Worm (Caenorhabditis elegans) whole organism, late embryonic: ENCODE measurements around the gene F21D5.4.

ENCODE experiments used
- C38D4.7 ChIP-seq: fragments of 200-800 bp; sonication (Bioruptor generic); optimal IDR thresholded peaks from 2 replicates; lab custom pipeline; 2018; ENCODE audit warnings: mild to moderate bottlenecking, missing genetic modification characterization, moderate library complexity, missing compliant biosample characterization
- K02D7.2 ChIP-seq: sonication (generic microtip); optimal IDR thresholded peaks from 2 replicates; lab custom pipeline; 2017; ENCODE audit warnings: mild to moderate bottlenecking, missing genetic modification characterization, missing compliant biosample characterization
- K09A11.1 ChIP-seq: sonication (generic microtip); optimal IDR thresholded peaks from 2 replicates; lab custom pipeline; 2017; ENCODE audit warnings: antibody characterized with exemption, mild to moderate bottlenecking, missing genetic modification characterization, missing compliant biosample characterization; ENCODE audit not compliant: insufficient read depth
- Y22D7AL.16 ChIP-seq: sonication (generic microtip); optimal IDR thresholded peaks from 2 replicates; lab custom pipeline; 2016; ENCODE audit warnings: missing genetic modification characterization, missing compliant biosample characterization
- ceh-18 ChIP-seq: sonication (generic microtip); optimal IDR thresholded peaks from 2 replicates; lab custom pipeline; 2016; ENCODE audit warnings: missing genetic modification characterization, missing compliant biosample characterization
- ceh-19 ChIP-seq: fragments of 200-800 bp; sonication (Bioruptor generic); optimal IDR thresholded peaks from 2 replicates; lab custom pipeline; 2018; ENCODE audit warnings: mild to moderate bottlenecking, missing genetic modification characterization, missing compliant biosample characterization
- ceh-2 ChIP-seq: sonication (generic microtip); optimal IDR thresholded peaks from 2 replicates; lab custom pipeline; 2016; ENCODE audit warnings: missing genotype, missing genetic modification characterization, missing compliant biosample characterization
- ceh-31 ChIP-seq: sonication (generic microtip); optimal IDR thresholded peaks from 2 replicates; lab custom pipeline; 2016; ENCODE audit warnings: missing genetic modification characterization, missing compliant biosample characterization
- ceh-45 ChIP-seq: fragments of 200-800 bp; sonication (Bioruptor generic); IDR thresholded peaks from 2 replicates; pipeline ENCODE4 v1.3.6; 2022; ENCODE audit warnings: missing genetic modification reagents, missing genetic modification characterization, missing compliant biosample characterization
- ceh-48 ChIP-seq: sonication (generic microtip); optimal IDR thresholded peaks from 2 replicates; lab custom pipeline; 2016; ENCODE audit warnings: missing genetic modification characterization, inconsistent platforms, missing compliant biosample characterization
- ceh-6 ChIP-seq: fragments of 200-800 bp; sonication (Bioruptor generic); optimal IDR thresholded peaks from 2 replicates; lab custom pipeline; 2018; ENCODE audit warnings: mild to moderate bottlenecking, missing genetic modification characterization, missing compliant biosample characterization
- che-1 ChIP-seq: sonication (generic microtip); optimal IDR thresholded peaks from 2 replicates; lab custom pipeline; 2016; ENCODE audit warnings: mild to moderate bottlenecking, missing genetic modification characterization, missing compliant biosample characterization
- dmd-4 ChIP-seq: sonication (generic microtip); optimal IDR thresholded peaks from 2 replicates; lab custom pipeline; 2016; ENCODE audit warnings: borderline replicate concordance, missing genetic modification characterization, missing compliant biosample characterization
- dve-1 ChIP-seq: sonication (generic microtip); optimal IDR thresholded peaks from 2 replicates; lab custom pipeline; 2017; ENCODE audit warnings: antibody characterized with exemption, mild to moderate bottlenecking, missing genetic modification characterization, missing compliant biosample characterization
- ets-4 ChIP-seq: sonication (generic microtip); optimal IDR thresholded peaks from 2 replicates; lab custom pipeline; 2016; ENCODE audit warnings: missing genetic modification characterization, missing compliant biosample characterization
- eyg-1 ChIP-seq: sonication (generic microtip); optimal IDR thresholded peaks from 2 replicates; lab custom pipeline; 2016; ENCODE audit warnings: missing genotype, missing genetic modification characterization, missing compliant biosample characterization
- fkh-10 ChIP-seq: fragments of 150-350 bp; optimal IDR thresholded peaks from 2 replicates; lab custom pipeline; 2014; ENCODE audit warnings: missing biosample characterization, missing genetic modification reagents, missing genetic modification characterization
- fkh-6 ChIP-seq: sonication (generic microtip); optimal IDR thresholded peaks from 2 replicates; lab custom pipeline; 2016; ENCODE audit warnings: missing genetic modification characterization, missing compliant biosample characterization
- gmeb-2 ChIP-seq: sonication (generic microtip); optimal IDR thresholded peaks from 2 replicates; lab custom pipeline; 2016; ENCODE audit warnings: missing genetic modification characterization, inconsistent platforms, missing compliant biosample characterization
- hlh-6 ChIP-seq: sonication (generic microtip); optimal IDR thresholded peaks from 2 replicates; lab custom pipeline; 2016; ENCODE audit warnings: missing genotype, missing genetic modification characterization, missing compliant biosample characterization
- hlh-8 ChIP-seq: sonication (generic microtip); optimal IDR thresholded peaks from 2 replicates; lab custom pipeline; 2016; ENCODE audit warnings: missing genotype, missing genetic modification characterization, missing compliant biosample characterization
- lin-11 ChIP-seq: fragments of 200-800 bp; sonication (Bioruptor generic); optimal IDR thresholded peaks from 2 replicates; lab custom pipeline; 2018; ENCODE audit warnings: mild to moderate bottlenecking, missing genetic modification characterization, missing compliant biosample characterization
- nfya-1 ChIP-seq: sonication (generic microtip); optimal IDR thresholded peaks from 2 replicates; lab custom pipeline; 2017; ENCODE audit warnings: missing genetic modification characterization, mild to moderate bottlenecking, missing compliant biosample characterization, antibody characterized with exemption, moderate library complexity
- nhr-11 ChIP-seq: fragments of 150-350 bp; optimal IDR thresholded peaks from 2 replicates; lab custom pipeline; 2014; ENCODE audit warnings: missing biosample characterization, missing genetic modification characterization
- nhr-232 ChIP-seq: sonication (generic microtip); optimal IDR thresholded peaks from 2 replicates; lab custom pipeline; 2016; ENCODE audit warnings: missing genetic modification characterization, missing compliant biosample characterization
- odd-2 ChIP-seq: sonication (generic microtip); optimal IDR thresholded peaks from 2 replicates; lab custom pipeline; 2017; ENCODE audit warnings: antibody characterized with exemption, mild to moderate bottlenecking, missing genetic modification characterization, missing compliant biosample characterization
- pax-1 ChIP-seq: fragments of 150-350 bp; optimal IDR thresholded peaks from 2 replicates; lab custom pipeline; 2014; ENCODE audit warnings: missing biosample characterization, missing genetic modification characterization
- pha-2 ChIP-seq: sonication (generic microtip); optimal IDR thresholded peaks from 2 replicates; lab custom pipeline; 2017; ENCODE audit warnings: mild to moderate bottlenecking, missing genetic modification characterization, missing compliant biosample characterization
- ref-2 ChIP-seq: sonication (generic microtip); optimal IDR thresholded peaks from 2 replicates; lab custom pipeline; 2016; ENCODE audit warnings: missing genetic modification characterization, missing compliant biosample characterization
- rnt-1 ChIP-seq: sonication (generic microtip); optimal IDR thresholded peaks from 2 replicates; lab custom pipeline; 2016; ENCODE audit warnings: missing genetic modification characterization, missing compliant biosample characterization
- sdc-2 ChIP-seq: sonication (generic microtip); optimal IDR thresholded peaks from 2 replicates; lab custom pipeline; 2016; ENCODE audit warnings: missing genotype, missing genetic modification characterization, missing compliant biosample characterization
- sox-2 ChIP-seq: fragments of 200-800 bp; sonication (Bioruptor generic); IDR thresholded peaks from 2 replicates; pipeline ENCODE4 v1.3.6; 2022; ENCODE audit warnings: missing genetic modification reagents, missing genetic modification characterization, missing compliant biosample characterization
- tbx-7 ChIP-seq: sonication (generic microtip); optimal IDR thresholded peaks from 2 replicates; lab custom pipeline; 2016; ENCODE audit warnings: missing genotype, missing genetic modification characterization, missing compliant biosample characterization
- unc-42 ChIP-seq: sonication (generic microtip); optimal IDR thresholded peaks from 2 replicates; lab custom pipeline; 2016; ENCODE audit warnings: missing genotype, missing genetic modification characterization, missing compliant biosample characterization
- unc-55 ChIP-seq: sonication (generic microtip); optimal IDR thresholded peaks from 2 replicates; lab custom pipeline; 2017; ENCODE audit warnings: missing biosample characterization, missing genetic modification reagents, missing genetic modification characterization
- unc-86 ChIP-seq: sonication (generic microtip); optimal IDR thresholded peaks from 2 replicates; lab custom pipeline; 2016; ENCODE audit warnings: missing genetic modification characterization, missing compliant biosample characterization
- zip-5 ChIP-seq: sonication (generic microtip); optimal IDR thresholded peaks from 2 replicates; lab custom pipeline; 2016; ENCODE audit warnings: missing genetic modification characterization, missing compliant biosample characterization

The F21D5.4 gene

ce11 chrIV:8752492-8752891 is 14.6 kb downstream of the F21D5.4 start:
- no peak for TF ChIP-seq ceh-19
- TF ChIP-seq zip-5, result no peak
- TF ChIP-seq rnt-1 (tag; lab: Kevin White, UChicago), result no peak
- TF ChIP-seq hlh-6 (tag; lab: Kevin White, UChicago), result no peak
- no peak for TF ChIP-seq ref-2 (tag; lab: Kevin White, UChicago)
- TF ChIP-seq K09A11.1, result no peak
- TF ChIP-seq lin-11 (tag; lab: Kevin White, UChicago), result no peak
- TF ChIP-seq fkh-10 (GFP tag; lab: Kevin White, UChicago), result no peak
- no peak for TF ChIP-seq hlh-8 (tag; lab: Kevin White, UChicago)
- TF ChIP-seq che-1 (tag; lab: Kevin White, UChicago), result no peak
- TF ChIP-seq C38D4.7 (GFP tag; lab: Kevin White, UChicago), result no peak
- no peak for TF ChIP-seq ceh-45 (GFP tag; lab: Robert Waterston, UW)
- no peak for TF ChIP-seq nhr-11 (tag; lab: Kevin White, UChicago)
- no peak for TF ChIP-seq dve-1 (tag; lab: Kevin White, UChicago)
- TF ChIP-seq Y22D7AL.16 (tag; lab: Kevin White, UChicago), result no peak
- no peak for TF ChIP-seq fkh-6 (tag; lab: Kevin White, UChicago)
- TF ChIP-seq sox-2 (GFP tag; lab: Robert Waterston, UW), result no peak
- TF ChIP-seq, all 69 proteins: peak for 0

- TF ChIP-seq odd-2 (tag; lab: Kevin White, UChicago) (no peak), gmeb-2 (no peak), sox-2 (GFP tag; lab: Robert Waterston, UW) (no peak), lin-11 (tag; lab: Kevin White, UChicago) (no peak), ets-4 (tag; lab: Kevin White, UChicago) (no peak), unc-55 (GFP tag; lab: Kevin White, UChicago) (no peak), eyg-1 (no peak), dmd-4 (no peak), ceh-2 (no peak), pax-1 (tag; lab: Kevin White, UChicago) (no peak), nhr-232 (tag; lab: Kevin White, UChicago) (no peak), nfya-1 (no peak), K02D7.2 (no peak), ceh-48 (tag; lab: Kevin White, UChicago) (no peak), pha-2 (no peak), che-1 (tag; lab: Kevin White, UChicago) (no peak), sdc-2 (tag; lab: Kevin White, UChicago) (no peak)
These were observed 16.3 kb downstream of the F21D5.4 start for ce11 chrIV:8754146-8754545.

ce11 chrIV:8754727-8755126 is 16.8 kb downstream of the F21D5.4 start, which contains the start of gene elli-1:
elli-1 (minus strand) TSS chrIV:8754827.
- no peak for TF ChIP-seq ceh-19
- TF ChIP-seq K02D7.2, result no peak
- no peak for TF ChIP-seq ceh-6 (GFP tag; lab: Kevin White, UChicago)
- no peak for TF ChIP-seq ceh-31 (tag; lab: Kevin White, UChicago)
- TF ChIP-seq tbx-7 (tag; lab: Kevin White, UChicago), result no peak
- no peak for TF ChIP-seq sox-2 (GFP tag; lab: Robert Waterston, UW)
- TF ChIP-seq hlh-8 (tag; lab: Kevin White, UChicago), result no peak
- TF ChIP-seq gmeb-2, result no peak
- TF ChIP-seq odd-2 (tag; lab: Kevin White, UChicago), result no peak
- TF ChIP-seq ceh-48 (tag; lab: Kevin White, UChicago), result no peak

ce11 chrIV:8757729-8758128 is 19.8 kb downstream of the F21D5.4 start:
- TF ChIP-seq unc-42 (tag; lab: Kevin White, UChicago) (peak; percentile 19), unc-86 (no peak), ceh-18 (tag; lab: Kevin White, UChicago) (peak; percentile 14), ets-4 (tag; lab: Kevin White, UChicago) (no peak), unc-55 (GFP tag; lab: Kevin White, UChicago) (no peak)
